Worm (Caenorhabditis elegans) whole organism, L4 larva: ENCODE measurements around the gene C07D8.5.

Source experiments
- D1046.2 ChIP-seq: fragments of 200-800 bp; sonication (Bioruptor generic); IDR thresholded peaks from 2 replicates; pipeline ENCODE4 v1.3.6; 2022; ENCODE audit warnings: missing genetic modification characterization, missing compliant biosample characterization
- F26F4.8 ChIP-seq: fragments of 200-800 bp; sonication (Bioruptor generic); conservative IDR thresholded peaks from 2 replicates; pipeline ENCODE4 v1.3.6; 2022; ENCODE audit warnings: missing genetic modification characterization, missing compliant biosample characterization
- F37D6.2 ChIP-seq: sonication (generic microtip); optimal IDR thresholded peaks from 2 replicates; lab custom pipeline; 2016; ENCODE audit warnings: mild to moderate bottlenecking, missing genetic modification characterization, missing compliant biosample characterization
- F44E2.7 ChIP-seq: fragments of 200-800 bp; sonication (Bioruptor generic); IDR thresholded peaks from 2 replicates; pipeline ENCODE4 v2.1.2; 2022; ENCODE audit warnings: missing genetic modification characterization, missing compliant biosample characterization
- R02D3.7 ChIP-seq: fragments of 150-350 bp; sonication (generic microtip); optimal IDR thresholded peaks from 3 replicates; lab custom pipeline; 2014; ENCODE audit warnings: missing biosample characterization, missing genetic modification characterization
- T20F7.1 ChIP-seq: fragments of 200-800 bp; sonication (Bioruptor generic); optimal IDR thresholded peaks from 2 replicates; lab custom pipeline; 2018; ENCODE audit warnings: mild to moderate bottlenecking, missing genetic modification characterization, missing compliant biosample characterization
- Y105C5A.15 ChIP-seq: fragments of 200-800 bp; sonication (Bioruptor generic); IDR thresholded peaks from 2 replicates; pipeline ENCODE4 v1.3.6; 2022; ENCODE audit warnings: missing genetic modification characterization, missing compliant biosample characterization
- Y5F2A.4 ChIP-seq: fragments of 200-800 bp; sonication (Bioruptor generic); optimal IDR thresholded peaks from 2 replicates; lab custom pipeline; 2018; ENCODE audit warnings: mild to moderate bottlenecking, missing genetic modification characterization, missing compliant biosample characterization
- Y75B8A.6 ChIP-seq: fragments of 200-800 bp; sonication (Bioruptor generic); IDR thresholded peaks from 2 replicates; pipeline ENCODE4 v1.3.6; 2022; ENCODE audit warnings: missing genetic modification reagents, missing genetic modification characterization, missing compliant biosample characterization
- ZK337.2 ChIP-seq: fragments of 200-800 bp; sonication (Bioruptor generic); IDR thresholded peaks from 2 replicates; pipeline ENCODE4 v1.3.6; 2022; ENCODE audit warnings: missing genetic modification reagents, missing genetic modification characterization, missing compliant biosample characterization
- aha-1 ChIP-seq: fragments of 150-350 bp; peaks from one replicate; lab custom pipeline; 2014; ENCODE audit warnings: missing biosample characterization, missing genetic modification characterization
- aly-2 ChIP-seq: sonication (generic microtip); optimal IDR thresholded peaks from 2 replicates; lab custom pipeline; 2018; ENCODE audit warnings: missing biosample characterization, missing genetic modification characterization
- ama-1 ChIP-seq: fragments of 150-350 bp; optimal IDR thresholded peaks from 2 replicates; lab custom pipeline; 2014; ENCODE audit warnings: inconsistent platforms, mixed read lengths
- attf-4 ChIP-seq: sonication (generic microtip); optimal IDR thresholded peaks from 3 replicates; lab custom pipeline; 2017; ENCODE audit warnings: missing biosample characterization, missing genetic modification characterization
- ceh-28 ChIP-seq: fragments of 150-350 bp; optimal IDR thresholded peaks from 2 replicates; lab custom pipeline; 2014; ENCODE audit warnings: missing biosample characterization, missing genetic modification reagents, missing genetic modification characterization
- ceh-32 ChIP-seq: sonication (generic microtip); optimal IDR thresholded peaks from 2 replicates; lab custom pipeline; 2016; ENCODE audit warnings: mild to moderate bottlenecking, missing genetic modification characterization, missing compliant biosample characterization; ENCODE audit not compliant: poor library complexity
- ceh-62 ChIP-seq: sonication (generic microtip); optimal IDR thresholded peaks from 2 replicates; lab custom pipeline; 2017; ENCODE audit warnings: missing biosample characterization, missing genetic modification characterization
- ceh-82 ChIP-seq: sonication (generic microtip); optimal IDR thresholded peaks from 2 replicates; lab custom pipeline; 2017; ENCODE audit warnings: missing biosample characterization, missing genetic modification characterization
- ctbp-1 ChIP-seq: fragments of 200-800 bp; sonication (Bioruptor generic); IDR thresholded peaks from 2 replicates; pipeline ENCODE4 v1.3.6; 2022; ENCODE audit warnings: missing genetic modification reagents, missing genetic modification characterization, missing compliant biosample characterization
- daf-19 ChIP-seq: fragments of 200-800 bp; sonication (Bioruptor generic); conservative IDR thresholded peaks from 2 replicates; pipeline ENCODE4 v1.3.6; 2022; ENCODE audit warnings: missing genetic modification characterization, missing compliant biosample characterization
- daf-8 ChIP-seq: fragments of 200-800 bp; sonication (Bioruptor generic); IDR thresholded peaks from 2 replicates; pipeline ENCODE4 v1.3.6; 2022; ENCODE audit warnings: missing genetic modification characterization, missing compliant biosample characterization
- dmd-8 ChIP-seq: fragments of 200-800 bp; sonication (Bioruptor generic); IDR thresholded peaks from 2 replicates; pipeline ENCODE4 v1.3.6; 2022; ENCODE audit warnings: missing genetic modification characterization, missing compliant biosample characterization
- dmd-9 ChIP-seq: fragments of 200-800 bp; sonication (Bioruptor generic); IDR thresholded peaks from 2 replicates; pipeline ENCODE4 v1.3.6; 2022; ENCODE audit warnings: missing genetic modification reagents, missing genetic modification characterization, missing compliant biosample characterization
- duxl-1 ChIP-seq: sonication (generic microtip); optimal IDR thresholded peaks from 2 replicates; lab custom pipeline; 2016; ENCODE audit warnings: mild to moderate bottlenecking, missing genetic modification characterization, moderate library complexity, missing compliant biosample characterization; ENCODE audit not compliant: poor library complexity
- egl-27 ChIP-seq: sonication (generic microtip); optimal IDR thresholded peaks from 3 replicates; lab custom pipeline; 2017; ENCODE audit warnings: missing biosample characterization, missing genetic modification reagents, missing genetic modification characterization
- fos-1 ChIP-seq: fragments of 150-350 bp; optimal IDR thresholded peaks from 2 replicates; lab custom pipeline; 2014; ENCODE audit warnings: missing biosample characterization, missing genetic modification characterization
- hmg-1.1 ChIP-seq: fragments of 200-800 bp; sonication (Bioruptor generic); IDR thresholded peaks from 2 replicates; pipeline ENCODE4 v1.3.6; 2022; ENCODE audit warnings: missing genetic modification reagents, missing genetic modification characterization, missing compliant biosample characterization
- lin-38 ChIP-seq: fragments of 200-800 bp; sonication (Bioruptor generic); IDR thresholded peaks from 2 replicates; pipeline ENCODE4 v1.3.6; 2022; ENCODE audit warnings: missing genetic modification reagents, missing genetic modification characterization, missing compliant biosample characterization
- lir-3 ChIP-seq: sonication (generic microtip); optimal IDR thresholded peaks from 2 replicates; lab custom pipeline; 2016; ENCODE audit warnings: mild to moderate bottlenecking, missing genetic modification characterization, missing compliant biosample characterization
- lsy-2 ChIP-seq, 2 experiments: fragments of 150-350 bp in 1 of 2; sonication (generic microtip) in 1 of 2; optimal IDR thresholded peaks; 2 replicates each; lab custom pipeline; 2014 to 2017; ENCODE audit warnings: missing biosample characterization in 2 of 2, missing genetic modification characterization in 2 of 2
- mdt-29 ChIP-seq: fragments of 200-800 bp; sonication (Bioruptor generic); IDR thresholded peaks from 2 replicates; pipeline ENCODE4 v1.3.6; 2022; ENCODE audit warnings: missing genetic modification reagents, missing genetic modification characterization, missing compliant biosample characterization
- mep-1 ChIP-seq: fragments of 150-350 bp; sonication (generic microtip); optimal IDR thresholded peaks from 3 replicates; lab custom pipeline; 2014; ENCODE audit warnings: missing biosample characterization, missing genetic modification characterization
- mxl-2 ChIP-seq: fragments of 200-800 bp; sonication (Bioruptor generic); conservative IDR thresholded peaks from 2 replicates; pipeline ENCODE4 v1.3.6; 2022; ENCODE audit warnings: missing genetic modification reagents, missing genetic modification characterization, missing compliant biosample characterization
- nhr-102 ChIP-seq: sonication (generic microtip); optimal IDR thresholded peaks from 2 replicates; lab custom pipeline; 2016; ENCODE audit warnings: mild to moderate bottlenecking, missing genetic modification characterization, moderate library complexity, missing compliant biosample characterization
- nhr-237 ChIP-seq: sonication (generic microtip); optimal IDR thresholded peaks from 2 replicates; lab custom pipeline; 2017; ENCODE audit warnings: missing biosample characterization, missing genetic modification characterization
- nhr-28 ChIP-seq: fragments of 150-350 bp; optimal IDR thresholded peaks from 2 replicates; lab custom pipeline; 2014; ENCODE audit warnings: missing biosample characterization, missing genetic modification characterization
- nhr-41 ChIP-seq: fragments of 200-800 bp; sonication (Bioruptor generic); IDR thresholded peaks from 2 replicates; pipeline ENCODE4 v1.3.6; 2022; ENCODE audit warnings: missing genetic modification reagents, missing genetic modification characterization, missing compliant biosample characterization
- nhr-42 ChIP-seq: fragments of 200-800 bp; sonication (Bioruptor generic); IDR thresholded peaks from 2 replicates; pipeline ENCODE4 v1.3.6; 2022; ENCODE audit warnings: missing genetic modification characterization, missing compliant biosample characterization
- nhr-48 ChIP-seq: sonication (generic microtip); optimal IDR thresholded peaks from 2 replicates; lab custom pipeline; 2016; ENCODE audit warnings: mild to moderate bottlenecking, missing genetic modification characterization, missing compliant biosample characterization
- nhr-6 ChIP-seq: fragments of 150-350 bp; optimal IDR thresholded peaks from 2 replicates; lab custom pipeline; 2014; ENCODE audit warnings: missing biosample characterization, missing genetic modification characterization
- nhr-76 ChIP-seq: fragments of 150-350 bp; optimal IDR thresholded peaks from 2 replicates; lab custom pipeline; 2014; ENCODE audit warnings: missing biosample characterization, missing genetic modification characterization
- php-3 ChIP-seq: fragments of 200-800 bp; sonication (Bioruptor generic); IDR thresholded peaks from 2 replicates; pipeline ENCODE4 v1.3.6; 2022; ENCODE audit warnings: missing genetic modification reagents, missing genetic modification characterization, missing compliant biosample characterization
- pqm-1 ChIP-seq: sonication (generic microtip); optimal IDR thresholded peaks from 2 replicates; lab custom pipeline; 2017; ENCODE audit warnings: missing biosample characterization, missing genetic modification characterization
- set-16 ChIP-seq: fragments of 200-800 bp; sonication (Bioruptor generic); IDR thresholded peaks from 2 replicates; pipeline ENCODE4 v1.3.6; 2022; ENCODE audit warnings: missing genetic modification reagents, missing genetic modification characterization, missing compliant biosample characterization
- skn-1 ChIP-seq: fragments of 150-350 bp; optimal IDR thresholded peaks from 2 replicates; lab custom pipeline; 2014; ENCODE audit warnings: missing biosample characterization, missing genetic modification characterization
- snpc-1.2 ChIP-seq: fragments of 200-800 bp; sonication (Bioruptor generic); IDR thresholded peaks from 2 replicates; pipeline ENCODE4 v1.3.6; 2022; ENCODE audit warnings: missing genetic modification reagents, missing genetic modification characterization, missing compliant biosample characterization
- snpc-4 ChIP-seq: fragments of 150-350 bp; optimal IDR thresholded peaks from 2 replicates; lab custom pipeline; 2014; ENCODE audit warnings: missing biosample characterization, missing genetic modification characterization
- spr-1 ChIP-seq: sonication (generic microtip); optimal IDR thresholded peaks from 2 replicates; lab custom pipeline; 2016; ENCODE audit warnings: mild to moderate bottlenecking, missing genetic modification characterization, missing compliant biosample characterization
- spr-3 ChIP-seq: fragments of 200-800 bp; sonication (Bioruptor generic); optimal IDR thresholded peaks from 2 replicates; lab custom pipeline; 2018; ENCODE audit warnings: mild to moderate bottlenecking, missing genetic modification characterization, missing compliant biosample characterization
- unc-39 ChIP-seq: sonication (generic microtip); optimal IDR thresholded peaks from 2 replicates; lab custom pipeline; 2017; ENCODE audit warnings: missing biosample characterization, missing genetic modification characterization
- zag-1 ChIP-seq: fragments of 150-350 bp; optimal IDR thresholded peaks from 2 replicates; lab custom pipeline; 2014; ENCODE audit warnings: missing biosample characterization, missing genetic modification characterization
- zfp-3 ChIP-seq: fragments of 200-800 bp; sonication (Bioruptor generic); conservative IDR thresholded peaks from 2 replicates; pipeline ENCODE4 v1.3.6; 2022; ENCODE audit warnings: missing genetic modification reagents, missing genetic modification characterization, missing compliant biosample characterization
- ztf-11 ChIP-seq: fragments of 150-350 bp; optimal IDR thresholded peaks from 2 replicates; lab custom pipeline; 2014; ENCODE audit warnings: missing biosample characterization, missing genetic modification characterization

Gene C07D8.5

ce11 chrX:7323604-7324003 lies 20.2 kb upstream of the C07D8.5 start (continued):
- TF ChIP-seq ceh-62 (tag; lab: Kevin White, UChicago) (no peak), daf-19 (GFP tag; lab: Robert Waterston, UW) (peak; percentile 87), pqm-1 (tag; lab: Kevin White, UChicago) (no peak), mxl-2 (GFP tag; lab: Robert Waterston, UW) (peak; percentile 61; the same call in 1 of the 2 replicates), nhr-42 (GFP tag; lab: Robert Waterston, UW) (peak; percentile 60; the same call in 1 of the 2 replicates), ceh-82 (no peak), spr-3 (GFP tag; lab: Kevin White, UChicago) (no peak), T20F7.1 (GFP tag; lab: Kevin White, UChicago) (peak; percentile 28), ceh-32 (no peak), F37D6.2 (tag; lab: Kevin White, UChicago) (no peak), F26F4.8 (GFP tag; lab: Robert Waterston, UW) (peak; percentile 76), nhr-237 (tag; lab: Kevin White, UChicago) (no peak), duxl-1 (tag; lab: Kevin White, UChicago) (peak; percentile 20), spr-1 (tag; lab: Kevin White, UChicago) (peak; percentile 42), nhr-76 (tag; lab: Kevin White, UChicago) (no peak), Y75B8A.6 (0 out of 2 replicates have a peak, but pooled peaks have one; percentile 58), hmg-1.1 (GFP tag; lab: Robert Waterston, UW) (peak; percentile 45; the same call in 1 of the 2 replicates), dmd-8 (GFP tag; lab: Robert Waterston, UW) (peak; percentile 87), aha-1 (tag; lab: Kevin White, UChicago) (no peak), mdt-29 (GFP tag; lab: Robert Waterston, UW) (no peak), aly-2 (tag; lab: Kevin White, UChicago) (no peak), ama-1 (lab: Kevin White, UChicago) (no peak), zfp-3 (no peak), nhr-48 (tag; lab: Kevin White, UChicago) (peak; percentile 70), lir-3 (tag; lab: Kevin White, UChicago) (peak; percentile 57), D1046.2 (GFP tag; lab: Robert Waterston, UW) (peak; percentile 64; the same call in 1 of the 2 replicates), snpc-1.2 (GFP tag; lab: Robert Waterston, UW) (peak; percentile 86), php-3 (peak; percentile 61; the same call in 1 of the 2 replicates), attf-4 (tag; lab: Kevin White, UChicago) (no peak), zag-1 (tag; lab: Kevin White, UChicago) (no peak), mep-1 (peak; percentile 54), fos-1 (tag; lab: Kevin White, UChicago) (no peak), dmd-9 (GFP tag; lab: Robert Waterston, UW) (no peak), ctbp-1 (GFP tag; lab: Robert Waterston, UW) (peak; percentile 62), nhr-41 (GFP tag; lab: Robert Waterston, UW) (peak; percentile 39; the same call in 1 of the 2 replicates), ztf-11 (tag; lab: Kevin White, UChicago) (no peak), nhr-6 (tag; lab: Kevin White, UChicago) (peak; percentile 46), nhr-28 (tag; lab: Kevin White, UChicago) (peak; percentile 5), nhr-102 (tag; lab: Kevin White, UChicago) (peak; percentile 67), skn-1 (tag; lab: Kevin White, UChicago) (no peak), snpc-4 (no peak), lsy-2 (tag; optimal IDR thresholded peaks at IDR 0.05; lab: Kevin White, UChicago) (peak in 1 of 2 experiments; percentile 6), R02D3.7 (no peak), unc-39 (tag; lab: Kevin White, UChicago) (no peak), Y105C5A.15 (GFP tag; lab: Robert Waterston, UW) (peak; percentile 82; the same call in 1 of the 2 replicates), Y5F2A.4 (GFP tag; lab: Kevin White, UChicago) (peak; percentile 34), set-16 (GFP tag; lab: Robert Waterston, UW) (no peak), daf-8 (GFP tag; lab: Robert Waterston, UW) (peak; percentile 81; the same call in 1 of the 2 replicates), ceh-28 (tag; lab: Kevin White, UChicago) (no peak), lin-38 (GFP tag; lab: Robert Waterston, UW) (peak; percentile 69), ZK337.2 (GFP tag; lab: Robert Waterston, UW) (no peak; the same call in 1 of the 2 replicates), egl-27 (tag; lab: Kevin White, UChicago) (no peak), F44E2.7 (GFP tag; lab: Robert Waterston, UW) (no peak)
